Worm (Caenorhabditis elegans) whole organism, L3 larva: Measurements from ENCODE around the gene C41H7.2.

ENCODE experiments used
- R02D3.7 ChIP-seq: fragments of 150-350 bp; optimal IDR thresholded peaks from 2 replicates; lab custom pipeline; 2014; ENCODE audit warnings: missing biosample characterization, missing genetic modification characterization
- ZK546.5 ChIP-seq: sonication (generic microtip); optimal IDR thresholded peaks from 2 replicates; lab custom pipeline; 2017; ENCODE audit warnings: missing biosample characterization, missing genetic modification characterization
- aly-2 ChIP-seq: fragments of 150-350 bp; optimal IDR thresholded peaks from 2 replicates; lab custom pipeline; 2014; ENCODE audit warnings: missing biosample characterization, missing genetic modification characterization
- ama-1 ChIP-seq: fragments of 150-350 bp; optimal IDR thresholded peaks from 2 replicates; lab custom pipeline; 2018
- ceh-16 ChIP-seq: sonication (generic microtip); optimal IDR thresholded peaks from 2 replicates; lab custom pipeline; 2017; ENCODE audit warnings: missing biosample characterization, missing genetic modification characterization
- ceh-28 ChIP-seq: fragments of 150-350 bp; optimal IDR thresholded peaks from 2 replicates; lab custom pipeline; 2014; ENCODE audit warnings: missing biosample characterization, missing genetic modification reagents, missing genetic modification characterization
- ceh-82 ChIP-seq: fragments of 150-350 bp; optimal IDR thresholded peaks from 2 replicates; lab custom pipeline; 2014; ENCODE audit warnings: missing biosample characterization, missing genetic modification characterization
- daf-12 ChIP-seq: fragments of 150-350 bp; optimal IDR thresholded peaks from 2 replicates; lab custom pipeline; 2014; ENCODE audit warnings: missing biosample characterization, missing genetic modification reagents, missing genetic modification characterization
- egl-27 ChIP-seq: sonication (generic microtip); optimal IDR thresholded peaks from 4 replicates; lab custom pipeline; 2017; ENCODE audit warnings: missing biosample characterization, missing genetic modification reagents, missing genetic modification characterization
- egl-5 ChIP-seq: fragments of 150-350 bp; optimal IDR thresholded peaks from 2 replicates; lab custom pipeline; 2017; ENCODE audit warnings: missing biosample characterization, missing genetic modification reagents, missing genetic modification characterization, inconsistent platforms
- elt-1 ChIP-seq: fragments of 150-350 bp; optimal IDR thresholded peaks from 2 replicates; lab custom pipeline; 2014; ENCODE audit warnings: missing biosample characterization, missing genetic modification characterization
- elt-2 ChIP-seq: sonication (generic microtip); optimal IDR thresholded peaks from 2 replicates; lab custom pipeline; 2016; ENCODE audit warnings: missing genetic modification reagents, mild to moderate bottlenecking, missing genetic modification characterization, missing compliant biosample characterization
- elt-3 ChIP-seq, 3 experiments: fragments of 150-350 bp in 1 of 3; sonication (generic microtip) in 2 of 3; optimal IDR thresholded peaks; 2 replicates in 2 of 3; 4 replicates in 1 of 3; lab custom pipeline; 2014 to 2017; ENCODE audit warnings: missing biosample characterization in 3 of 3, missing genetic modification characterization in 3 of 3
- eor-1 ChIP-seq, 2 experiments: fragments of 150-350 bp; optimal IDR thresholded peaks; 2 replicates each; lab custom pipeline; 2014 to 2018; ENCODE audit warnings: missing biosample characterization in 2 of 2, missing genetic modification characterization in 2 of 2
- fkh-10 ChIP-seq: sonication (generic microtip); optimal IDR thresholded peaks from 2 replicates; lab custom pipeline; 2017; ENCODE audit warnings: missing biosample characterization, missing genetic modification reagents, missing genetic modification characterization
- fkh-2 ChIP-seq: fragments of 150-350 bp; optimal IDR thresholded peaks from 2 replicates; lab custom pipeline; 2014; ENCODE audit warnings: missing biosample characterization, missing genetic modification reagents, missing genetic modification characterization
- fos-1 ChIP-seq: fragments of 150-350 bp; optimal IDR thresholded peaks from 2 replicates; lab custom pipeline; 2014; ENCODE audit warnings: missing biosample characterization, missing genetic modification characterization
- hmg-11 ChIP-seq: sonication (generic microtip); optimal IDR thresholded peaks from 2 replicates; lab custom pipeline; 2016; ENCODE audit warnings: missing genetic modification characterization, missing compliant biosample characterization
- jun-1 ChIP-seq: fragments of 150-350 bp; optimal IDR thresholded peaks from 2 replicates; lab custom pipeline; 2014; ENCODE audit warnings: missing biosample characterization, missing genetic modification reagents, missing genetic modification characterization
- lin-15B ChIP-seq: fragments of 150-350 bp; optimal IDR thresholded peaks from 2 replicates; lab custom pipeline; 2014; ENCODE audit warnings: missing biosample characterization, missing genetic modification characterization
- lin-39 ChIP-seq: fragments of 150-350 bp; optimal IDR thresholded peaks from 2 replicates; lab custom pipeline; 2018; ENCODE audit warnings: missing biosample characterization, missing genetic modification reagents, missing genetic modification characterization
- lsy-12 ChIP-seq: sonication (generic microtip); optimal IDR thresholded peaks from 2 replicates; lab custom pipeline; 2016; ENCODE audit warnings: mild to moderate bottlenecking, missing genetic modification characterization, missing compliant biosample characterization
- mdl-1 ChIP-seq: fragments of 150-350 bp; optimal IDR thresholded peaks from 2 replicates; lab custom pipeline; 2014; ENCODE audit warnings: missing biosample characterization, missing genetic modification characterization
- mml-1 ChIP-seq: fragments of 150-350 bp; sonication (generic microtip); optimal IDR thresholded peaks from 3 replicates; lab custom pipeline; 2014; ENCODE audit warnings: missing biosample characterization, missing genetic modification characterization
- nfya-1 ChIP-seq: sonication (generic microtip); optimal IDR thresholded peaks from 2 replicates; lab custom pipeline; 2017; ENCODE audit warnings: missing genetic modification characterization, mild to moderate bottlenecking, missing compliant biosample characterization, antibody characterized with exemption, moderate library complexity; ENCODE audit not compliant: insufficient read depth
- nhr-11 ChIP-seq: fragments of 150-350 bp; optimal IDR thresholded peaks from 2 replicates; lab custom pipeline; 2014; ENCODE audit warnings: missing biosample characterization, missing genetic modification characterization
- nhr-12 ChIP-seq: fragments of 150-350 bp; optimal IDR thresholded peaks from 2 replicates; lab custom pipeline; 2014; ENCODE audit warnings: missing biosample characterization, missing genetic modification characterization
- nhr-23 ChIP-seq: fragments of 150-350 bp; optimal IDR thresholded peaks from 2 replicates; lab custom pipeline; 2014; ENCODE audit warnings: missing biosample characterization, missing genetic modification reagents, missing genetic modification characterization
- nhr-237 ChIP-seq: fragments of 150-350 bp; optimal IDR thresholded peaks from 2 replicates; lab custom pipeline; 2014; ENCODE audit warnings: missing biosample characterization, missing genetic modification characterization
- nhr-25 ChIP-seq: sonication (generic microtip); optimal IDR thresholded peaks from 2 replicates; lab custom pipeline; 2017; ENCODE audit warnings: missing biosample characterization, missing genetic modification characterization
- nhr-28 ChIP-seq: fragments of 150-350 bp; optimal IDR thresholded peaks from 2 replicates; lab custom pipeline; 2014; ENCODE audit warnings: missing biosample characterization, missing genetic modification characterization
- nhr-43 ChIP-seq: sonication (generic microtip); optimal IDR thresholded peaks from 2 replicates; lab custom pipeline; 2016; ENCODE audit warnings: mild to moderate bottlenecking, missing genetic modification characterization, missing compliant biosample characterization; ENCODE audit not compliant: poor library complexity, severe bottlenecking
- nhr-76 ChIP-seq: fragments of 150-350 bp; sonication (generic microtip); optimal IDR thresholded peaks from 5 replicates; lab custom pipeline; 2014; ENCODE audit warnings: missing biosample characterization, missing genetic modification characterization
- nhr-77 ChIP-seq: fragments of 150-350 bp; optimal IDR thresholded peaks from 2 replicates; lab custom pipeline; 2014; ENCODE audit warnings: missing biosample characterization, missing genetic modification characterization
- pha-4 ChIP-seq: fragments of 150-350 bp; optimal IDR thresholded peaks from 2 replicates; lab custom pipeline; 2014; ENCODE audit warnings: missing biosample characterization, missing genetic modification reagents, missing genetic modification characterization
- pqm-1 ChIP-seq: fragments of 150-350 bp; optimal IDR thresholded peaks from 2 replicates; lab custom pipeline; 2017; ENCODE audit warnings: missing biosample characterization, missing genetic modification characterization, inconsistent platforms
- sea-2 ChIP-seq: fragments of 150-350 bp; sonication (generic microtip); optimal IDR thresholded peaks from 4 replicates; lab custom pipeline; 2014; ENCODE audit warnings: missing biosample characterization, missing genetic modification reagents, missing genetic modification characterization
- skn-1 ChIP-seq: fragments of 150-350 bp; optimal IDR thresholded peaks from 2 replicates; lab custom pipeline; 2014; ENCODE audit warnings: missing biosample characterization, missing genetic modification characterization
- snpc-4 ChIP-seq: fragments of 150-350 bp; optimal IDR thresholded peaks from 2 replicates; lab custom pipeline; 2014; ENCODE audit warnings: missing biosample characterization, missing genetic modification characterization
- tbx-2 ChIP-seq: sonication (generic microtip); optimal IDR thresholded peaks from 2 replicates; lab custom pipeline; 2016; ENCODE audit warnings: mild to moderate bottlenecking, missing genetic modification characterization, missing compliant biosample characterization
- unc-62 ChIP-seq: fragments of 150-350 bp; sonication (generic microtip); optimal IDR thresholded peaks from 4 replicates; lab custom pipeline; 2014; ENCODE audit warnings: missing biosample characterization, missing genetic modification reagents, missing genetic modification characterization
- zag-1 ChIP-seq: fragments of 150-350 bp; optimal IDR thresholded peaks from 2 replicates; lab custom pipeline; 2014; ENCODE audit warnings: missing biosample characterization, missing genetic modification characterization
- ztf-11 ChIP-seq: fragments of 150-350 bp; optimal IDR thresholded peaks from 2 replicates; lab custom pipeline; 2014; ENCODE audit warnings: missing biosample characterization, missing genetic modification characterization
- ztf-4 ChIP-seq: fragments of 150-350 bp; optimal IDR thresholded peaks from 2 replicates; lab custom pipeline; 2014; ENCODE audit warnings: missing biosample characterization, missing genetic modification characterization

C41H7.2 gene

ce11 chrII:2973940-2974402, 40.6 kb upstream of the C41H7.2 start:
- TF ChIP-seq hmg-11 (tag; lab: Kevin White, UChicago) = peak; percentile 81
- TF ChIP-seq nhr-76 = no peak
- TF ChIP-seq egl-27 (tag; lab: Kevin White, UChicago) = peak; percentile 87
- peak; percentile 95 for TF ChIP-seq nfya-1
- no peak for TF ChIP-seq mml-1 (tag; lab: Kevin White, UChicago)
- TF ChIP-seq mdl-1 (tag; lab: Kevin White, UChicago) = peak; percentile 98
- TF ChIP-seq lin-39 (tag; lab: Kevin White, UChicago) = peak; percentile 99
- TF ChIP-seq sea-2 (GFP tag; lab: Kevin White, UChicago) = peak; percentile 7
- peak; percentile 81 for TF ChIP-seq nhr-11 (tag; lab: Kevin White, UChicago)
- TF ChIP-seq tbx-2 (tag; lab: Kevin White, UChicago) = peak; percentile 82
- no peak for TF ChIP-seq nhr-237
- peak; percentile 47 for TF ChIP-seq snpc-4 (tag; lab: Kevin White, UChicago)
- peak; percentile 90 for TF ChIP-seq ceh-28 (tag; lab: Kevin White, UChicago)
- TF ChIP-seq ama-1 (lab: Kevin White, UChicago) = peak; percentile 82
- TF ChIP-seq nhr-25 (tag; lab: Kevin White, UChicago) = peak; percentile 97
- TF ChIP-seq jun-1 (tag; lab: Kevin White, UChicago) = peak; percentile 98
- peak; percentile 87 for TF ChIP-seq ceh-82 (tag; lab: Kevin White, UChicago)
- TF ChIP-seq ztf-4 (tag; lab: Kevin White, UChicago) = no peak
- peak; percentile 97 for TF ChIP-seq pha-4 (tag; lab: Kevin White, UChicago)
- TF ChIP-seq ZK546.5 (tag; lab: Kevin White, UChicago) = no peak
- peak; percentile 74 for TF ChIP-seq egl-5 (tag; lab: Kevin White, UChicago)
- peak; percentile 70 for TF ChIP-seq fos-1 (tag; lab: Kevin White, UChicago)
- peak; percentile 80 for TF ChIP-seq zag-1 (tag; lab: Kevin White, UChicago)
- no peak for TF ChIP-seq aly-2 (tag; lab: Kevin White, UChicago)
- TF ChIP-seq elt-2 (tag; lab: Kevin White, UChicago) = peak; percentile 87
- no peak for TF ChIP-seq fkh-2 (tag; lab: Kevin White, UChicago)
- TF ChIP-seq nhr-43 (tag; lab: Kevin White, UChicago) = peak; percentile 93
- peak; percentile 84 for TF ChIP-seq pqm-1 (tag; lab: Kevin White, UChicago)
- peak; percentile 59 for TF ChIP-seq skn-1 (tag; lab: Kevin White, UChicago)
- no peak for TF ChIP-seq nhr-77 (tag; lab: Kevin White, UChicago)
- peak in 1 of 2 experiments; percentile 83 for TF ChIP-seq eor-1 (tag; optimal IDR thresholded peaks at IDR 0.05; lab: Kevin White, UChicago)
- peak; percentile 84 for TF ChIP-seq elt-1 (tag; lab: Kevin White, UChicago)
- no peak for TF ChIP-seq ztf-11 (tag; lab: Kevin White, UChicago)
- TF ChIP-seq ceh-16 = no peak
- no peak for TF ChIP-seq nhr-28 (tag; lab: Kevin White, UChicago)
- TF ChIP-seq nhr-23 = peak; percentile 97
- peak; percentile 63 for TF ChIP-seq lin-15B (tag; lab: Kevin White, UChicago)
- TF ChIP-seq nhr-12 = no peak
- peak; percentile 60 for TF ChIP-seq daf-12 (tag; lab: Kevin White, UChicago)
- TF ChIP-seq lsy-12 = peak; percentile 95
- peak; percentile 78 for TF ChIP-seq R02D3.7
- TF ChIP-seq elt-3 (tag; optimal IDR thresholded peaks at IDR 0.05; lab: Kevin White, UChicago) = peak in 2 of 3 experiments; percentile 1 to 37
- TF ChIP-seq unc-62 (GFP tag; lab: Kevin White, UChicago) = peak; percentile 78
- peak; percentile 69 for TF ChIP-seq fkh-10 (GFP tag; lab: Kevin White, UChicago)
